Worm (Caenorhabditis elegans): ENCODE data around the gene flr-4.

- TF ChIP-seq nhr-12 (tag; optimal IDR thresholded peaks at IDR 0.05) (no peak), nhr-76 (tag; optimal IDR thresholded peaks at IDR 0.05) (no peak), nhr-2 (tag; optimal IDR thresholded peaks at IDR 0.05) (no peak), elt-1 (tag; optimal IDR thresholded peaks at IDR 0.05; ENCODE audit: borderline replicate concordance, insufficient read depth) (no peak), lin-13 (tag; optimal IDR thresholded peaks at IDR 0.05) (no peak), nhr-237 (tag; optimal IDR thresholded peaks at IDR 0.05) (no peak), blmp-1 (tag; optimal IDR thresholded peaks at IDR 0.05) (no peak), elt-3 (tag; optimal IDR thresholded peaks at IDR 0.05) (no peak), pha-4 (tag; optimal IDR thresholded peaks at IDR 0.05) (no peak), unc-62 (GFP tag; optimal IDR thresholded peaks at IDR 0.05) (no peak), nhr-28 (tag; optimal IDR thresholded peaks at IDR 0.05) (no peak), bed-3 (GFP tag; optimal IDR thresholded peaks at IDR 0.05) (no peak), zip-8 (tag; optimal IDR thresholded peaks at IDR 0.05) (no peak)
Measured at ce11 chrX:15094973-15095372, 5.8 kb downstream of the flr-4 start, which contains the start of gene F09B12.7.

Measured in whole organism, mixed stage, embryonic.